Fruit fly (Drosophila melanogaster) whole organism, wandering third instar larva: ENCODE results near the gene Gba1a.
A peak's percentile ranks its signal among the peaks of the same experiment; 100 is the strongest.

Source experiments
- Abd-B ChIP-seq: fragments of >200 bp; optimal IDR thresholded peaks from 2 replicates; lab custom pipeline; 2017; ENCODE audit warnings: missing biosample characterization, missing genetic modification characterization
- CG32264 ChIP-seq: fragments of 200-800 bp; sonication (Bioruptor generic); optimal IDR thresholded peaks from 2 replicates; lab custom pipeline; 2016; ENCODE audit warnings: missing biosample characterization, missing genetic modification characterization
- CG9705 ChIP-seq: fragments of 200-800 bp; sonication (Bioruptor generic); optimal IDR thresholded peaks from 2 replicates; lab custom pipeline; 2018; ENCODE audit warnings: missing biosample characterization, mild to moderate bottlenecking, missing genetic modification characterization
- CrebA ChIP-seq: fragments of 200-800 bp; sonication (Bioruptor generic); optimal IDR thresholded peaks from 2 replicates; lab custom pipeline; 2016; ENCODE audit warnings: missing biosample characterization, mild to moderate bottlenecking, missing genetic modification characterization, borderline replicate concordance
- Dfd ChIP-seq: fragments of >200 bp; optimal IDR thresholded peaks from 2 replicates; lab custom pipeline; 2017; ENCODE audit warnings: missing biosample characterization, missing genetic modification characterization
- Dif ChIP-seq: fragments of 200-275, 200-300 bp; sonication (Bioruptor generic); optimal IDR thresholded peaks from 2 replicates; lab custom pipeline; 2018; ENCODE audit warnings: missing biosample characterization, missing genetic modification characterization; ENCODE audit not compliant: partially characterized antibody
- GATAd ChIP-seq: sonication (Bioruptor generic); optimal IDR thresholded peaks from 2 replicates; lab custom pipeline; 2016; ENCODE audit warnings: missing biosample characterization, missing genetic modification characterization
- HLH106 ChIP-seq: fragments of 200-800 bp; optimal IDR thresholded peaks from 3 replicates; lab custom pipeline; 2019; ENCODE audit warnings: missing biosample characterization, mild to moderate bottlenecking, missing genetic modification characterization, moderate library complexity
- Hnf4 ChIP-seq: fragments of 200-800 bp; sonication (Bioruptor generic); optimal IDR thresholded peaks from 2 replicates; lab custom pipeline; 2016; ENCODE audit warnings: missing biosample characterization, mild to moderate bottlenecking, missing genetic modification characterization
- Hr78 ChIP-seq: fragments of >200 bp; optimal IDR thresholded peaks from 2 replicates; lab custom pipeline; 2017; ENCODE audit warnings: missing biosample characterization, missing genetic modification characterization
- Hr83 ChIP-seq: fragments of 200-300 bp; sonication (Bioruptor generic); optimal IDR thresholded peaks from 2 replicates; lab custom pipeline; 2016; ENCODE audit warnings: missing biosample characterization, mild to moderate bottlenecking, missing genetic modification characterization, moderate library complexity; ENCODE audit not compliant: poor library complexity, severe bottlenecking
- Jra ChIP-seq: sonication (Bioruptor generic); optimal IDR thresholded peaks from 2 replicates; lab custom pipeline; 2016; ENCODE audit warnings: missing biosample characterization, missing genetic modification characterization
- Mio ChIP-seq: sonication (Bioruptor generic); optimal IDR thresholded peaks from 2 replicates; lab custom pipeline; 2016; ENCODE audit warnings: missing biosample characterization, missing genetic modification characterization
- Myc ChIP-seq: fragments of >200 bp; optimal IDR thresholded peaks from 2 replicates; lab custom pipeline; 2017
- N ChIP-seq: fragments of >200 bp; optimal IDR thresholded peaks from 2 replicates; lab custom pipeline; 2018; ENCODE audit warnings: missing biosample characterization, missing external identifiers, missing genetic modification characterization
- OdsH ChIP-seq: fragments of 200-800 bp; sonication (Bioruptor generic); optimal IDR thresholded peaks from 2 replicates; lab custom pipeline; 2016; ENCODE audit warnings: missing biosample characterization, mild to moderate bottlenecking, missing genetic modification characterization
- Rel ChIP-seq, 2 experiments: fragments of 200-800 bp; sonication (Bioruptor generic) in 1 of 2; optimal IDR thresholded peaks; 2 replicates in 1 of 2; 3 replicates in 1 of 2; lab custom pipeline; 2016 to 2019; ENCODE audit warnings: mild to moderate bottlenecking in 2 of 2, missing biosample characterization in 2 of 2, missing genetic modification characterization in 2 of 2, moderate library complexity in 1 of 2
- Sp1 ChIP-seq: fragments of 200-800 bp; sonication (Bioruptor generic); optimal IDR thresholded peaks from 3 replicates; lab custom pipeline; 2019; ENCODE audit warnings: missing biosample characterization, mild to moderate bottlenecking, missing genetic modification characterization, moderate library complexity
- Vsx2 ChIP-seq: fragments of 200-300, 225-300 bp; sonication (Bioruptor generic); optimal IDR thresholded peaks from 2 replicates; lab custom pipeline; 2018; ENCODE audit warnings: missing biosample characterization, missing genetic modification characterization; ENCODE audit not compliant: partially characterized antibody
- br ChIP-seq: fragments of 200-800 bp; sonication (Bioruptor generic); optimal IDR thresholded peaks from 2 replicates; lab custom pipeline; 2016; ENCODE audit warnings: missing biosample characterization, missing genetic modification characterization
- brk ChIP-seq: fragments of 200-800 bp; sonication (Bioruptor generic); optimal IDR thresholded peaks from 2 replicates; lab custom pipeline; 2016; ENCODE audit warnings: missing biosample characterization, mild to moderate bottlenecking, missing genetic modification characterization
- dmrt93B ChIP-seq: fragments of 200-800 bp; sonication (Bioruptor generic); optimal IDR thresholded peaks from 2 replicates; lab custom pipeline; 2018; ENCODE audit warnings: missing biosample characterization, mild to moderate bottlenecking, missing genetic modification characterization
- dsf ChIP-seq: sonication (Bioruptor generic); optimal IDR thresholded peaks from 2 replicates; lab custom pipeline; 2016; ENCODE audit warnings: missing biosample characterization, missing genetic modification characterization, borderline replicate concordance
- ey ChIP-seq: fragments of 200-800 bp; sonication (Bioruptor generic); optimal IDR thresholded peaks from 2 replicates; lab custom pipeline; 2016; ENCODE audit warnings: missing biosample characterization, missing genetic modification characterization
- foxo ChIP-seq, 2 experiments: fragments of 200-800 bp; sonication (Bioruptor generic); optimal IDR thresholded peaks; 2 replicates in 1 of 2; 3 replicates in 1 of 2; lab custom pipeline; 2016 to 2017; ENCODE audit warnings: missing biosample characterization in 2 of 2, missing genetic modification characterization in 2 of 2
- fru ChIP-seq: fragments of 200-800 bp; sonication (Bioruptor generic); optimal IDR thresholded peaks from 3 replicates; lab custom pipeline; 2016; ENCODE audit warnings: missing biosample characterization, mild to moderate bottlenecking, missing genetic modification characterization
- h ChIP-seq: fragments of 200-800 bp; sonication (Bioruptor generic); optimal IDR thresholded peaks from 3 replicates; lab custom pipeline; 2016; ENCODE audit warnings: missing biosample characterization, mild to moderate bottlenecking, missing genetic modification characterization
- jim ChIP-seq: fragments of 175-275, 200-325 bp; sonication (Bioruptor generic); optimal IDR thresholded peaks from 2 replicates; lab custom pipeline; 2016; ENCODE audit warnings: missing biosample characterization, mild to moderate bottlenecking, missing genetic modification characterization
- lola ChIP-seq: fragments of >200 bp; optimal IDR thresholded peaks from 2 replicates; lab custom pipeline; 2017; ENCODE audit warnings: missing biosample characterization, missing genetic modification characterization
- pan ChIP-seq: fragments of >200 bp; optimal IDR thresholded peaks from 2 replicates; lab custom pipeline; 2017
- psq ChIP-seq: fragments of 200-800 bp; sonication (Bioruptor generic); optimal IDR thresholded peaks from 3 replicates; lab custom pipeline; 2017; ENCODE audit warnings: missing biosample characterization, mild to moderate bottlenecking, missing genetic modification characterization, moderate library complexity
- rgr ChIP-seq: fragments of 200-800 bp; sonication (Bioruptor generic); optimal IDR thresholded peaks from 3 replicates; lab custom pipeline; 2016; ENCODE audit warnings: missing biosample characterization, mild to moderate bottlenecking, missing genetic modification characterization
- sage ChIP-seq: fragments of 200-800 bp; sonication (Bioruptor generic); optimal IDR thresholded peaks from 2 replicates; lab custom pipeline; 2016; ENCODE audit warnings: missing biosample characterization, mild to moderate bottlenecking, missing genetic modification characterization
- sv ChIP-seq: fragments of 200-800 bp; sonication (Bioruptor generic); optimal IDR thresholded peaks from 3 replicates; lab custom pipeline; 2016; ENCODE audit warnings: missing biosample characterization, missing genetic modification characterization
- tai ChIP-seq: sonication (Bioruptor generic); optimal IDR thresholded peaks from 2 replicates; lab custom pipeline; 2016; ENCODE audit warnings: missing biosample characterization, missing genetic modification characterization
- usp ChIP-seq: fragments of >200 bp; optimal IDR thresholded peaks from 2 replicates; lab custom pipeline; 2017; ENCODE audit warnings: missing biosample characterization, missing genetic modification characterization
- woc ChIP-seq: sonication (Bioruptor generic); optimal IDR thresholded peaks from 2 replicates; lab custom pipeline; 2016; ENCODE audit warnings: missing biosample characterization, mild to moderate bottlenecking, missing genetic modification characterization

The Gba1a gene

dm6 chr3R:23702461-23702860 lies 2.0 kb downstream of the Gba1a start, which contains the start of gene Qsox4:
TSS of gene Qsox4 (plus strand) at chr3R:23702761.
- TF ChIP-seq lola (GFP tag; lab: Kevin White, UChicago) (no peak), jim (GFP tag; lab: Kevin White, UChicago) (no peak), brk (GFP tag; lab: Kevin White, UChicago) (no peak), Jra (no peak), rgr (no peak), GATAd (no peak), Vsx2 (no peak), CG9705 (GFP tag; lab: Kevin White, UChicago) (no peak), tai (no peak), OdsH (GFP tag; lab: Kevin White, UChicago) (no peak)

DNA sequence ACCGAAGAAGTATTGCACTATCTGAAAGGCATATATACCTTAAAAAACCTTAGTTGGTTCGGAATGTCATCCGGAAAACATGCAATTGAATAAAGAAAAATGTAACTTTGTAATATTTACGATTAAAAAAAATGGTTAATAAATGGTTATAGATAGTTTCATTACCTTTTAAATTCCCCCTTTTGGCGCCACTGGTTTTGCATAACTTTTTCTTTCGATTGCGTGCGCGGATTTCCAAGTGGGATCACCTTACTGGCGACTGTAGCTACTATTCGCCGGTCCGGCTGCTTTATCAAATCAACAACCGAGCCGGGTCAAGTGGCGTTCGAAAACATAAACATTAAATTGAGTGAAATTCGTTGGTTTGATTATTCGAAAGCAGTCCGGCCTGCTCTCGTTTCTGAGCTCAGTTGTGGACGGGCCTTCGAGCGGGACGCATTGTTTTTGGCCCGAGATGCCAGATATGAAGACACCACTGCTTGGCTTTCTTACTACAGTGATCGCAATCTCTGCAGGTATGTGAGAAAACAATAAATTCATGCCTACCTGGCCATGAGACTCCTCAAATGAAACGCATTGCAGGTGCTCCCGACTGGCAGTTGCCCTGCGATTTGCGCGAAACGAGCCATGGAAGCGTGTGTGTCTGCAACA lies 4.1 kb downstream of the Gba1a start, which contains the start of gene Gba1b:
Gba1b (plus strand) TSS at position 422 of the 651 bp plus-strand sequence.
- TF ChIP-seq ey: peak; percentile 21
- no peak for TF ChIP-seq Myc
- no peak for TF ChIP-seq jim (GFP tag; lab: Kevin White, UChicago)
- no peak for TF ChIP-seq psq (GFP tag; lab: Kevin White, UChicago)
- TF ChIP-seq brk (GFP tag; lab: Kevin White, UChicago): no peak
- TF ChIP-seq h (GFP tag; lab: Kevin White, UChicago): peak; percentile 6
- TF ChIP-seq fru: no peak
- peak in 1 of 2 experiments; percentile 11 for TF ChIP-seq foxo (GFP tag; optimal IDR thresholded peaks at IDR 0.05; lab: Kevin White, UChicago)
- TF ChIP-seq rgr: peak; percentile 5
- no peak for TF ChIP-seq sv
- no peak for TF ChIP-seq GATAd
- TF ChIP-seq, all 38 proteins: peak for 4

- TF ChIP-seq usp (GFP tag; lab: Kevin White, UChicago) (no peak), sv (peak; percentile 35)
Observed at dm6 chr3R:23709508-23710208, 9.2 kb downstream of the Gba1a start, which contains the start of gene CG10301. TSS of gene CG10301 (plus strand) at chr3R:23710158.

- TF ChIP-seq rgr (no peak), CG9705 (GFP tag; lab: Kevin White, UChicago) (no peak), fru (no peak), dsf (no peak), jim (GFP tag; lab: Kevin White, UChicago) (no peak), Rel (GFP tag; optimal IDR thresholded peaks at IDR 0.05; lab: Kevin White, UChicago) (no peak), Rel (tag; optimal IDR thresholded peaks at IDR 0.05; lab: Kevin White, UChicago) (no peak), woc (GFP tag; lab: Kevin White, UChicago) (no peak), pan (no peak)
Observed at dm6 chr3R:23711195-23711594, 10.8 kb downstream of the Gba1a start, which contains the start of gene CG10300. TSS of gene CG10300 (plus strand) at chr3R:23711527.

- TF ChIP-seq Jra (peak; percentile 83), Abd-B (no peak), HLH106 (peak; percentile 78), psq (GFP tag; lab: Kevin White, UChicago) (peak; percentile 76), Hr78 (GFP tag; lab: Kevin White, UChicago) (no peak), tai (peak; percentile 76), Mio (GFP tag; lab: Kevin White, UChicago) (peak; percentile 10), CG32264 (GFP tag; lab: Kevin White, UChicago) (peak; percentile 61), brk (GFP tag; lab: Kevin White, UChicago) (peak; percentile 72), dsf (peak; percentile 37), h (GFP tag; lab: Kevin White, UChicago) (peak; percentile 90), Sp1 (peak; percentile 86), Rel (GFP tag; optimal IDR thresholded peaks at IDR 0.05; lab: Kevin White, UChicago) (peak; percentile 22), Rel (tag; optimal IDR thresholded peaks at IDR 0.05; lab: Kevin White, UChicago) (peak; percentile 21), br (GFP tag; lab: Kevin White, UChicago) (peak; percentile 90), CrebA (GFP tag; lab: Kevin White, UChicago) (no peak), jim (GFP tag; lab: Kevin White, UChicago) (no peak), lola (GFP tag; lab: Kevin White, UChicago) (no peak), rgr (peak; percentile 87), dmrt93B (GFP tag; lab: Kevin White, UChicago) (peak; percentile 75), N (no peak), Hnf4 (GFP tag; lab: Kevin White, UChicago) (peak; percentile 91), Dfd (GFP tag; lab: Kevin White, UChicago) (no peak), sage (GFP tag; lab: Kevin White, UChicago) (peak; percentile 65), Dif (GFP tag; lab: Kevin White, UChicago) (no peak), ey (peak; percentile 86), pan (no peak), sv (peak; percentile 45), OdsH (GFP tag; lab: Kevin White, UChicago) (peak; percentile 88), foxo (GFP tag; optimal IDR thresholded peaks at IDR 0.05; lab: Kevin White, UChicago) (peak; percentile 55 to 88), usp (GFP tag; lab: Kevin White, UChicago) (no peak), woc (GFP tag; lab: Kevin White, UChicago) (peak; percentile 65), Hr83 (GFP tag; lab: Kevin White, UChicago) (no peak)
Observed at dm6 chr3R:23713901-23714300, 13.5 kb downstream of the Gba1a start.
